Worm (Caenorhabditis elegans) whole organism, L1 larva: Measurements from ENCODE around the gene abts-2.
A peak's percentile ranks its signal among the peaks of the same experiment; 100 is the strongest.

ENCODE experiments used
- C16A3.4 ChIP-seq: fragments of 150-350 bp; optimal IDR thresholded peaks from 2 replicates; lab custom pipeline; 2014; ENCODE audit warnings: missing biosample characterization, missing genetic modification characterization
- aha-1 ChIP-seq: fragments of 150-350 bp; optimal IDR thresholded peaks from 2 replicates; lab custom pipeline; 2014; ENCODE audit warnings: missing biosample characterization, missing genetic modification characterization
- blmp-1 ChIP-seq: fragments of 150-350 bp; optimal IDR thresholded peaks from 2 replicates; lab custom pipeline; 2014; ENCODE audit warnings: missing biosample characterization, missing genetic modification characterization
- dsc-1 ChIP-seq: sonication (generic microtip); optimal IDR thresholded peaks from 2 replicates; lab custom pipeline; 2016; ENCODE audit warnings: mild to moderate bottlenecking, missing genetic modification characterization, missing compliant biosample characterization
- efl-1 ChIP-seq, 4 experiments: fragments of 150-350 bp; optimal IDR thresholded peaks in 3 of 4; peaks in 1 of 4; 1 replicate in 1 of 4; 2 replicates in 3 of 4; lab custom pipeline; 2014; ENCODE audit warnings: missing biosample characterization in 2 of 4, missing genetic modification characterization in 2 of 4, missing genetic modification reagents in 2 of 4
- efl-3 ChIP-seq: fragments of 200-800 bp; sonication (Bioruptor generic); optimal IDR thresholded peaks from 2 replicates; lab custom pipeline; 2018; ENCODE audit warnings: mild to moderate bottlenecking, missing genetic modification characterization, missing compliant biosample characterization
- egl-13 ChIP-seq: sonication (generic microtip); optimal IDR thresholded peaks from 2 replicates; lab custom pipeline; 2016; ENCODE audit warnings: missing genotype, missing genetic modification reagents, missing genetic modification characterization, missing compliant biosample characterization
- elt-2 ChIP-seq: sonication (generic microtip); optimal IDR thresholded peaks from 2 replicates; lab custom pipeline; 2016; ENCODE audit warnings: missing genetic modification characterization, mild to moderate bottlenecking, inconsistent platforms, missing compliant biosample characterization, missing genetic modification reagents
- elt-3 ChIP-seq, 6 experiments: fragments of 150-350 bp in 1 of 6; sonication (generic microtip); optimal IDR thresholded peaks; 2 replicates each; lab custom pipeline; 2017 to 2018; ENCODE audit warnings: missing biosample characterization in 6 of 6, missing genetic modification characterization in 6 of 6, inconsistent platforms in 1 of 6
- fkh-4 ChIP-seq: sonication (generic microtip); optimal IDR thresholded peaks from 2 replicates; lab custom pipeline; 2016; ENCODE audit warnings: missing compliant biosample characterization, missing genetic modification characterization, borderline replicate concordance
- fkh-8 ChIP-seq: sonication (generic microtip); optimal IDR thresholded peaks from 2 replicates; lab custom pipeline; 2016; ENCODE audit warnings: mild to moderate bottlenecking, missing genetic modification characterization, missing compliant biosample characterization
- grh-1 ChIP-seq: fragments of 200-800 bp; sonication (Bioruptor generic); IDR thresholded peaks from 2 replicates; pipeline ENCODE4 v1.3.6; 2022; ENCODE audit warnings: missing genetic modification reagents, missing genetic modification characterization, missing compliant biosample characterization
- hlh-17 ChIP-seq: fragments of 200-800 bp; sonication (Bioruptor generic); optimal IDR thresholded peaks from 2 replicates; lab custom pipeline; 2018; ENCODE audit warnings: missing genetic modification characterization, mild to moderate bottlenecking, missing compliant biosample characterization, moderate library complexity, borderline replicate concordance
- lin-14 ChIP-seq: fragments of 200-800 bp; sonication (Bioruptor generic); optimal IDR thresholded peaks from 2 replicates; lab custom pipeline; 2018; ENCODE audit warnings: mild to moderate bottlenecking, missing genetic modification characterization, moderate library complexity, missing compliant biosample characterization
- lin-39 ChIP-seq: fragments of 150-350 bp; optimal IDR thresholded peaks from 2 replicates; lab custom pipeline; 2014; ENCODE audit warnings: missing biosample characterization, missing genetic modification reagents, missing genetic modification characterization
- lsy-2 ChIP-seq, 2 experiments: fragments of 150-350 bp; optimal IDR thresholded peaks; 2 replicates each; lab custom pipeline; 2014; ENCODE audit warnings: missing biosample characterization in 2 of 2, missing genetic modification characterization in 2 of 2
- mab-9 ChIP-seq: fragments of 200-800 bp; sonication (Bioruptor generic); IDR thresholded peaks from 2 replicates; pipeline ENCODE4 v1.3.6; 2022; ENCODE audit warnings: missing genetic modification reagents, missing genetic modification characterization, missing compliant biosample characterization
- mep-1 ChIP-seq: fragments of 150-350 bp; optimal IDR thresholded peaks from 2 replicates; lab custom pipeline; 2014; ENCODE audit warnings: missing biosample characterization, missing genetic modification characterization
- nhr-20 ChIP-seq: sonication (generic microtip); optimal IDR thresholded peaks from 2 replicates; lab custom pipeline; 2016; ENCODE audit warnings: mild to moderate bottlenecking, missing genetic modification characterization, missing compliant biosample characterization
- nhr-47 ChIP-seq: sonication (generic microtip); optimal IDR thresholded peaks from 2 replicates; lab custom pipeline; 2016; ENCODE audit warnings: mild to moderate bottlenecking, missing genetic modification characterization, moderate library complexity, missing compliant biosample characterization
- nhr-71 ChIP-seq: sonication (generic microtip); optimal IDR thresholded peaks from 2 replicates; lab custom pipeline; 2016; ENCODE audit warnings: mild to moderate bottlenecking, missing genetic modification characterization, moderate library complexity, missing compliant biosample characterization
- nhr-85 ChIP-seq: sonication (generic microtip); peaks from one replicate; lab custom pipeline; 2016; ENCODE audit warnings: missing genetic modification characterization, inconsistent platforms, missing compliant biosample characterization
- nhr-90 ChIP-seq: sonication (generic microtip); optimal IDR thresholded peaks from 2 replicates; lab custom pipeline; 2016; ENCODE audit warnings: mild to moderate bottlenecking, missing genetic modification characterization, missing compliant biosample characterization; ENCODE audit not compliant: poor library complexity
- pag-3 ChIP-seq: sonication (generic microtip); optimal IDR thresholded peaks from 2 replicates; lab custom pipeline; 2017; ENCODE audit warnings: missing genetic modification characterization, mild to moderate bottlenecking, missing compliant biosample characterization, antibody characterized with exemption, borderline replicate concordance; ENCODE audit not compliant: insufficient read depth
- pqm-1 ChIP-seq: sonication (generic microtip); optimal IDR thresholded peaks from 3 replicates; lab custom pipeline; 2017; ENCODE audit warnings: missing biosample characterization, missing genetic modification characterization
- rnt-1 ChIP-seq: sonication (generic microtip); optimal IDR thresholded peaks from 2 replicates; lab custom pipeline; 2016; ENCODE audit warnings: mild to moderate bottlenecking, missing genetic modification characterization, moderate library complexity, missing compliant biosample characterization
- skn-1 ChIP-seq: fragments of 150-350 bp; optimal IDR thresholded peaks from 2 replicates; lab custom pipeline; 2014; ENCODE audit warnings: missing biosample characterization, missing genetic modification characterization
- sox-4 ChIP-seq: sonication (generic microtip); optimal IDR thresholded peaks from 2 replicates; lab custom pipeline; 2016; ENCODE audit warnings: missing genetic modification characterization, missing compliant biosample characterization
- tbx-2 ChIP-seq: sonication (generic microtip); optimal IDR thresholded peaks from 2 replicates; lab custom pipeline; 2016; ENCODE audit warnings: missing genetic modification characterization, missing compliant biosample characterization
- tlp-1 ChIP-seq: fragments of 150-350 bp; optimal IDR thresholded peaks from 2 replicates; lab custom pipeline; 2014; ENCODE audit warnings: missing biosample characterization, missing genetic modification characterization
- unc-86 ChIP-seq: sonication (generic microtip); optimal IDR thresholded peaks from 2 replicates; lab custom pipeline; 2016; ENCODE audit warnings: missing genetic modification characterization, missing compliant biosample characterization
- unc-98 ChIP-seq: fragments of 200-800 bp; sonication (Bioruptor generic); IDR thresholded peaks from 2 replicates; pipeline ENCODE4 v1.3.6; 2022; ENCODE audit warnings: missing genetic modification characterization, missing compliant biosample characterization
- ztf-11 ChIP-seq, 2 experiments: sonication (generic microtip); optimal IDR thresholded peaks; 2 replicates each; lab custom pipeline; 2016 to 2017; ENCODE audit warnings: missing genetic modification characterization in 2 of 2, missing biosample characterization in 1 of 2, missing compliant biosample characterization in 1 of 2
- ztf-4 ChIP-seq: fragments of 150-350 bp; optimal IDR thresholded peaks from 2 replicates; lab custom pipeline; 2014; ENCODE audit warnings: missing biosample characterization, missing genetic modification characterization

The abts-2 gene

ce11 chrX:11606815-11607499 lies 21.5 kb downstream of the abts-2 start:
- TF ChIP-seq blmp-1 (tag; lab: Kevin White, UChicago) (peak; percentile 61), nhr-71 (tag; lab: Kevin White, UChicago) (peak; percentile 61), ztf-4 (tag; lab: Kevin White, UChicago) (peak; percentile 10), nhr-90 (peak; percentile 21), mab-9 (GFP tag; lab: Robert Waterston, UW) (no peak), nhr-85 (tag; lab: Kevin White, UChicago) (peak; percentile 81), rnt-1 (tag; lab: Kevin White, UChicago) (peak; percentile 37), dsc-1 (peak; percentile 78), tbx-2 (peak; percentile 4), pqm-1 (tag; lab: Kevin White, UChicago) (no peak), mep-1 (tag; lab: Kevin White, UChicago) (peak; percentile 19), lin-39 (tag; lab: Kevin White, UChicago) (no peak), lin-14 (GFP tag; lab: Kevin White, UChicago) (peak; percentile 47), fkh-4 (tag; lab: Kevin White, UChicago) (peak; percentile 11), hlh-17 (GFP tag; lab: Kevin White, UChicago) (no peak), skn-1 (tag; lab: Kevin White, UChicago) (no peak), nhr-20 (tag; lab: Kevin White, UChicago) (no peak), pag-3 (no peak)

ce11 chrX:11607500-11607823 lies 22.0 kb downstream of the abts-2 start:
- no peak for TF ChIP-seq elt-3 (tag; optimal IDR thresholded peaks at IDR 0.05; lab: Kevin White, UChicago)
- TF ChIP-seq dsc-1, result peak; percentile 27
- no peak for TF ChIP-seq grh-1 (GFP tag; lab: Robert Waterston, UW)
- no peak for TF ChIP-seq unc-98 (GFP tag; lab: Robert Waterston, UW)
- TF ChIP-seq ztf-11 (tag; optimal IDR thresholded peaks at IDR 0.05; lab: Kevin White, UChicago), result no peak
- no peak for TF ChIP-seq tlp-1 (tag; lab: Kevin White, UChicago)
- peak; percentile 38 for TF ChIP-seq sox-4 (tag; lab: Kevin White, UChicago)
- peak in 1 of 2 experiments; percentile 13 for TF ChIP-seq lsy-2 (tag; optimal IDR thresholded peaks at IDR 0.05; lab: Kevin White, UChicago)
- peak; percentile 70 for TF ChIP-seq unc-86 (tag; lab: Kevin White, UChicago)
- peak; percentile 77 for TF ChIP-seq fkh-8 (tag; lab: Kevin White, UChicago)
- peak; percentile 43 for TF ChIP-seq egl-13 (tag; lab: Kevin White, UChicago)

ce11 chrX:11608110-11608759 lies 22.8 kb downstream of the abts-2 start:
- TF ChIP-seq efl-1 (optimal IDR thresholded peaks at IDR 0.05; lab: Kevin White, UChicago) (no peak), efl-1 (GFP tag; optimal IDR thresholded peaks at IDR 0.05 in 1 of 2; lab: Kevin White, UChicago) (peak in 1 of 2 experiments; percentile 44), dsc-1 (peak; percentile 78), aha-1 (tag; lab: Kevin White, UChicago) (no peak), lin-14 (GFP tag; lab: Kevin White, UChicago) (peak; percentile 36), C16A3.4 (no peak)

ce11 chrX:11617387-11617786 lies 31.9 kb downstream of the abts-2 start, which contains the start of gene F52D10.4:
TSS of gene F52D10.4 (plus strand) at chrX:11617470.
- TF ChIP-seq nhr-47 (tag; lab: Kevin White, UChicago) (no peak), unc-86 (tag; lab: Kevin White, UChicago) (no peak), efl-3 (GFP tag; lab: Kevin White, UChicago) (no peak), nhr-85 (tag; lab: Kevin White, UChicago) (no peak), efl-1 (optimal IDR thresholded peaks at IDR 0.05; lab: Kevin White, UChicago) (no peak), efl-1 (GFP tag; optimal IDR thresholded peaks at IDR 0.05 in 1 of 2; lab: Kevin White, UChicago) (peak in 1 of 2 experiments; percentile 57), elt-2 (tag; lab: Kevin White, UChicago) (no peak)
- TF ChIP-seq, all 84 proteins: peak for 1
